Worm (Caenorhabditis elegans): ENCODE measurements around the gene btb-18.

btb-18 gene

DNA sequence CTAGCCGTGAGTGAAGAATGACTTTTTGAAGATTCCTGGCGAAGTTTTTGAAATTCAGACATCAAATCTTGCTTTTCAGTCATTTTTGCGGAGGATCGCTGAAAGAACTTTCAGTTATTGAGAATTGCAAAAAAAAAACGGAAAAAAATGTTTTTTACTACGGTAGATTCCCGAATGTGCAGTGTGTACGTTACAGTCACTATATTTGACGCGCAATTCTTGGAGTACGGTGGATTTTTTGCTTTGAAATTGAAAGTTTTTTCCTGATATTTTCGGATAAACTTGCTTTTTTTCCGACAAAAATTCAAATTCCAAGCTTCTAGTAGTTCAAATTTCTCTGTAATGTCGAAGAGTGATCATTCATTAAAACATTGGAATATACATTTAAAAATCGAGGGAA, 44.0 kb downstream of the btb-18 start, which contains the start of gene F14D2.11:
TSS of gene F14D2.11 (minus strand) at position 101 of the 400 bp plus-strand sequence.
- TF ChIP-seq nhr-11 (tag; optimal IDR thresholded peaks at IDR 0.05) (no peak), nhr-25 (tag; optimal IDR thresholded peaks at IDR 0.05) (no peak), fkh-2 (tag; optimal IDR thresholded peaks at IDR 0.05) (no peak), ZK546.5 (tag; optimal IDR thresholded peaks at IDR 0.05) (no peak), jun-1 (tag; optimal IDR thresholded peaks at IDR 0.05) (no peak), egl-27 (tag; optimal IDR thresholded peaks at IDR 0.05) (no peak), nhr-23 (tag; optimal IDR thresholded peaks at IDR 0.05) (no peak), nhr-12 (tag; optimal IDR thresholded peaks at IDR 0.05) (no peak), elt-3 (tag; optimal IDR thresholded peaks at IDR 0.05) (no peak), tbx-2 (tag; optimal IDR thresholded peaks at IDR 0.05) (no peak), aly-2 (tag; optimal IDR thresholded peaks at IDR 0.05) (no peak), fos-1 (tag; optimal IDR thresholded peaks at IDR 0.05) (no peak), ztf-4 (tag; optimal IDR thresholded peaks at IDR 0.05) (no peak), lsy-12 (tag; optimal IDR thresholded peaks at IDR 0.05) (no peak)

DNA sequence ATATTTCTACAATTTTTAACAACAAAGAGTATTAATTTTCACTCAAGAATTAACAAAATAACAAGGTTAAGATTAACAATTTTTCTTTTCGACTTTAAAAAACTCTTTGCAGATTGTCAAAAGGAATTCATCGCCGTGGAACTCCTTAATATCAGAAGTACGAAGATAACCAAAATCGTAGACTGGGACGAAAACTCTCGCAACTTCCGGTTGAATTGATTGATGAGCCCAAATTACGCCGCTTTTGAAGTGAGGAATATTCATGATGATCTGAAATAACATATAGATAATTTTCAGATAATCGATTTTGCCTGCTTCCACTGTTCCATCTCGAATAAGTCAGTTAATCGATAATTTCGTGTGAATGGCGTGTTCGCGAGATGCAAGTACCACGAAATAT, 45.7 kb downstream of the btb-18 start, which contains the start of gene F14D2.15:
TSS of gene F14D2.15 (minus strand) at position 101 of the 400 bp plus-strand sequence.
- TF ChIP-seq egl-27 (tag; optimal IDR thresholded peaks at IDR 0.05) (no peak), egl-5 (tag; optimal IDR thresholded peaks at IDR 0.05) (no peak), elt-1 (tag; optimal IDR thresholded peaks at IDR 0.05) (no peak), nhr-67 (tag; optimal IDR thresholded peaks at IDR 0.05) (no peak), lin-39 (tag; optimal IDR thresholded peaks at IDR 0.05) (no peak), ceh-9 (tag; optimal IDR thresholded peaks at IDR 0.05) (no peak), ztf-4 (tag; optimal IDR thresholded peaks at IDR 0.05) (no peak), ceh-82 (tag; optimal IDR thresholded peaks at IDR 0.05) (no peak), nfya-1 (tag; optimal IDR thresholded peaks at IDR 0.05; ENCODE audit: insufficient read depth) (no peak), aly-2 (tag; optimal IDR thresholded peaks at IDR 0.05) (no peak), fkh-2 (tag; optimal IDR thresholded peaks at IDR 0.05) (no peak), snpc-4 (tag; optimal IDR thresholded peaks at IDR 0.05) (no peak), pha-4 (tag; optimal IDR thresholded peaks at IDR 0.05) (no peak), sea-2 (GFP tag; optimal IDR thresholded peaks at IDR 0.05) (no peak), unc-62 (GFP tag; optimal IDR thresholded peaks at IDR 0.05) (no peak), elt-3 (tag; optimal IDR thresholded peaks at IDR 0.05) (no peak), lsy-12 (tag; optimal IDR thresholded peaks at IDR 0.05) (no peak), daf-12 (tag; optimal IDR thresholded peaks at IDR 0.05) (no peak)

DNA sequence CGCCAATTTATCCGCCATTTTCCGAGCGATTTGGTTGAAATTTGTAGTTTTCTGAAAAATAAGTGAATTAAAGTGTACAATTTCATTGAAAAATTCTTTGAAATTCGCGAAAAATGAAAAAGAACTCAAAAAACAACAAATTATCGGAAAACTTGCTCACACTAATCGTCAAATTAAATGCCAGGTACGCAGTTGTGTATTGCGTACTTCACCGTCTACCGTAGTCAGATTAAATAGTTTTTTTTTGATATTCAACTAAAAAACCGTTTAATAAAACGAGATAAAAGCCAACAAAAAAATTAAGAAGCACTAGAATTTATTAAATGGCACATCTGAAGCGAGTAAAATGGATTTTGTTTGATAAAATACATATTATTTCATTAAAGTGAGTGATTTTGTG, 46.9 kb downstream of the btb-18 start, which contains the start of gene bath-28:
TSS of gene bath-28 (minus strand) at position 51 of the 400 bp plus-strand sequence.
- TF ChIP-seq aly-2 (tag; optimal IDR thresholded peaks at IDR 0.05) (no peak), nhr-28 (tag; optimal IDR thresholded peaks at IDR 0.05) (no peak), nhr-67 (tag; optimal IDR thresholded peaks at IDR 0.05) (no peak), mdl-1 (tag; optimal IDR thresholded peaks at IDR 0.05) (no peak), lin-39 (tag; optimal IDR thresholded peaks at IDR 0.05) (no peak), elt-1 (tag; optimal IDR thresholded peaks at IDR 0.05) (no peak), mml-1 (tag; optimal IDR thresholded peaks at IDR 0.05) (no peak), sea-2 (GFP tag; optimal IDR thresholded peaks at IDR 0.05) (no peak), snpc-4 (tag; optimal IDR thresholded peaks at IDR 0.05) (no peak), daf-12 (tag; optimal IDR thresholded peaks at IDR 0.05) (no peak), nfya-1 (tag; optimal IDR thresholded peaks at IDR 0.05; ENCODE audit: insufficient read depth) (no peak), ceh-9 (tag; optimal IDR thresholded peaks at IDR 0.05) (no peak), jun-1 (tag; optimal IDR thresholded peaks at IDR 0.05) (no peak), egl-5 (tag; optimal IDR thresholded peaks at IDR 0.05) (no peak)

- TF ChIP-seq pha-4 (tag; optimal IDR thresholded peaks at IDR 0.05), result no peak
- TF ChIP-seq snpc-4 (tag; optimal IDR thresholded peaks at IDR 0.05), result no peak
- TF ChIP-seq ZK546.5 (tag; optimal IDR thresholded peaks at IDR 0.05), result no peak
- TF ChIP-seq aly-2 (tag; optimal IDR thresholded peaks at IDR 0.05), result no peak
- TF ChIP-seq lin-39 (tag; optimal IDR thresholded peaks at IDR 0.05), result no peak
- TF ChIP-seq mml-1 (tag; optimal IDR thresholded peaks at IDR 0.05), result no peak
- TF ChIP-seq egl-27 (tag; optimal IDR thresholded peaks at IDR 0.05), result no peak
- TF ChIP-seq lin-15B (tag; optimal IDR thresholded peaks at IDR 0.05), result no peak
- TF ChIP-seq elt-1 (tag; optimal IDR thresholded peaks at IDR 0.05), result no peak
- no peak for TF ChIP-seq ceh-82 (tag; optimal IDR thresholded peaks at IDR 0.05)
- no peak for TF ChIP-seq nhr-12 (tag; optimal IDR thresholded peaks at IDR 0.05)
- TF ChIP-seq nhr-23 (tag; optimal IDR thresholded peaks at IDR 0.05), result no peak
- TF ChIP-seq nhr-77 (tag; optimal IDR thresholded peaks at IDR 0.05), result no peak
- no peak for TF ChIP-seq mdl-1 (tag; optimal IDR thresholded peaks at IDR 0.05)
Measured at ce11 chrII:3346328-3346780, 48.3 kb downstream of the btb-18 start, which contains the start of gene bath-30. TSS of gene bath-30 (minus strand) at chrII:3346378.
